Worm (Caenorhabditis elegans): ENCODE measurements around the gene F01D5.7.

F01D5.7 gene

ce11 chrII:14051474-14051934 lies 43.0 kb downstream of the F01D5.7 start:
- no peak for TF ChIP-seq nhr-12 (tag; optimal IDR thresholded peaks at IDR 0.05)
- no peak for TF ChIP-seq lin-32 (GFP tag; optimal IDR thresholded peaks at IDR 0.05)
- TF ChIP-seq mls-2 (tag; optimal IDR thresholded peaks at IDR 0.05), result no peak
- TF ChIP-seq nhr-76 (tag; optimal IDR thresholded peaks at IDR 0.05), result no peak
- no peak for TF ChIP-seq tbx-8 (GFP tag; optimal IDR thresholded peaks at IDR 0.05)
- TF ChIP-seq nhr-237 (tag; optimal IDR thresholded peaks at IDR 0.05), result no peak
- no peak for TF ChIP-seq sem-2 (GFP tag; optimal IDR thresholded peaks at IDR 0.05)
- no peak for TF ChIP-seq blmp-1 (tag; optimal IDR thresholded peaks at IDR 0.05)
- TF ChIP-seq sptf-1 (tag; optimal IDR thresholded peaks at IDR 0.05), result no peak
- TF ChIP-seq M03D4.4 (tag; optimal IDR thresholded peaks at IDR 0.05), result no peak
- TF ChIP-seq nhr-2 (tag; optimal IDR thresholded peaks at IDR 0.05), result no peak
- TF ChIP-seq unc-120 (tag; optimal IDR thresholded peaks at IDR 0.05; ENCODE audit: poor library complexity, severe bottlenecking), result no peak
- TF ChIP-seq lin-13 (tag; optimal IDR thresholded peaks at IDR 0.05), result no peak
- no peak for TF ChIP-seq elt-3 (tag; optimal IDR thresholded peaks at IDR 0.05)
- no peak for TF ChIP-seq drap-1 (GFP tag; optimal IDR thresholded peaks at IDR 0.05)
- no peak for TF ChIP-seq ceh-43 (GFP tag; optimal IDR thresholded peaks at IDR 0.05)
- TF ChIP-seq ceh-83 (GFP tag; optimal IDR thresholded peaks at IDR 0.05), result no peak
- no peak for TF ChIP-seq snpc-4 (tag; optimal IDR thresholded peaks at IDR 0.05)
- TF ChIP-seq nhr-28 (tag; optimal IDR thresholded peaks at IDR 0.05), result no peak

DNA sequence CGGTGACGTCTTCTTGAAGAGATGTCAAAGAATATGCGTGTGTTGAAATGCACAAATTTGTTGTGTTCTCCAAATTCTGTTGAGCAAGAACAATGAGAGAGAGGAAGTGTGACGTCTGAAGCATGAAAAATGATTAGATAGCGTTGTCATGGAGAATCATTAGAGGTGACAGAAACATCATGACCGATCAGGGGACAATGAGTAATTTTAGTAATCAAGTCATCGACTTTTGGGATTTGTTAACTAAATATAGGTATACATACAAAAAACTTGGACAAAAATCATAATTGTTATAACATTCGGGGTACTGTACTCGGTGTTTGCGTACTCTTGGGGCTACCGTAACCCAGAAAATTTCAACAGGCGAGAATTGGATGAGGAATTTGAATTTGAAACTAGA lies 43.7 kb downstream of the F01D5.7 start, which contains the start of gene daf-5:
Gene daf-5, minus strand, starts transcription at position 101 of the 400 bp plus-strand sequence.
- TF ChIP-seq ceh-39 (tag; optimal IDR thresholded peaks at IDR 0.05) (no peak), ham-2 (GFP tag; optimal IDR thresholded peaks at IDR 0.05) (no peak), nhr-237 (tag; optimal IDR thresholded peaks at IDR 0.05) (no peak), unc-120 (tag; optimal IDR thresholded peaks at IDR 0.05; ENCODE audit: poor library complexity, severe bottlenecking) (no peak), elt-3 (tag; optimal IDR thresholded peaks at IDR 0.05) (no peak), pha-4 (tag; optimal IDR thresholded peaks at IDR 0.05) (no peak), lsy-2 (tag; optimal IDR thresholded peaks at IDR 0.05) (no peak), unc-62 (GFP tag; optimal IDR thresholded peaks at IDR 0.05) (no peak), mab-5 (tag; optimal IDR thresholded peaks at IDR 0.05) (no peak)

ce11 chrII:14053141-14053540 lies 44.7 kb downstream of the F01D5.7 start:
- TF ChIP-seq ham-2 (GFP tag; optimal IDR thresholded peaks at IDR 0.05) (no peak), M03D4.4 (tag; optimal IDR thresholded peaks at IDR 0.05) (no peak), ztf-11 (tag; optimal IDR thresholded peaks at IDR 0.05) (no peak), nhr-28 (tag; optimal IDR thresholded peaks at IDR 0.05) (no peak), hlh-1 (tag; optimal IDR thresholded peaks at IDR 0.05) (no peak), bed-3 (GFP tag; optimal IDR thresholded peaks at IDR 0.05) (no peak), lsy-2 (tag; optimal IDR thresholded peaks at IDR 0.05) (no peak)

- TF ChIP-seq unc-120 (tag; optimal IDR thresholded peaks at IDR 0.05; ENCODE audit: poor library complexity, severe bottlenecking), result no peak
- no peak for TF ChIP-seq lin-13 (tag; optimal IDR thresholded peaks at IDR 0.05)
- no peak for TF ChIP-seq elt-3 (tag; optimal IDR thresholded peaks at IDR 0.05)
- TF ChIP-seq hlh-1 (tag; optimal IDR thresholded peaks at IDR 0.05), result no peak
- TF ChIP-seq nhr-12 (tag; optimal IDR thresholded peaks at IDR 0.05), result no peak
- no peak for TF ChIP-seq drap-1 (GFP tag; optimal IDR thresholded peaks at IDR 0.05)
- TF ChIP-seq snpc-4 (tag; optimal IDR thresholded peaks at IDR 0.05), result no peak
- no peak for TF ChIP-seq nhr-28 (tag; optimal IDR thresholded peaks at IDR 0.05)
- no peak for TF ChIP-seq M03D4.4 (tag; optimal IDR thresholded peaks at IDR 0.05)
- TF ChIP-seq bed-3 (GFP tag; optimal IDR thresholded peaks at IDR 0.05), result no peak
- TF ChIP-seq ceh-39 (tag; optimal IDR thresholded peaks at IDR 0.05), result no peak
- no peak for TF ChIP-seq tbx-8 (GFP tag; optimal IDR thresholded peaks at IDR 0.05)
- no peak for TF ChIP-seq ces-1 (GFP tag; optimal IDR thresholded peaks at IDR 0.05)
- no peak for TF ChIP-seq mab-5 (tag; optimal IDR thresholded peaks at IDR 0.05)
- no peak for TF ChIP-seq cnd-1 (tag; optimal IDR thresholded peaks at IDR 0.05)
- TF ChIP-seq unc-39 (tag; optimal IDR thresholded peaks at IDR 0.05), result no peak
- TF ChIP-seq mls-2 (tag; optimal IDR thresholded peaks at IDR 0.05), result no peak
- TF ChIP-seq sptf-1 (tag; optimal IDR thresholded peaks at IDR 0.05), result no peak
- no peak for TF ChIP-seq nhr-2 (tag; optimal IDR thresholded peaks at IDR 0.05)
- no peak for TF ChIP-seq unc-62 (GFP tag; optimal IDR thresholded peaks at IDR 0.05)
Measured at ce11 chrII:14055717-14056116, 47.3 kb downstream of the F01D5.7 start.

DNA sequence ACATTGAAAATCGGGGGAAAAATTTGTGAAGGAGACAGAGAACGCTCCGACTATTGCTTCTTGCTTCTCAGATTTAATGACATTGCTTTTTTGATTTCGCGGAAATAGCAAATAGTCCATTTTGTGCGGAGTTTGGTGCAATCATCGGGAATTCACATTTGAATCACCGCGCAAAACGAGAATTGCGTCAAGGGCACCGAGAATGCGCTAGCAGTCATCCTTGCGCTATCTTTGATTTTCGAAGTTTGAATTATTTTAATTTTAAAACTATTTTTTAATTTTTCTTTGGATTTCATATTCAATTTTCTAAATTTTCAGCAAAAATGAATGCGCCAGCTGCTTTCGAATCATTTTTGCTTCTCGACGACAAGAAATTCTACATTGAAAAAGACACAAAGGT lies 51.3 kb downstream of the F01D5.7 start, which contains the start of gene rpb-11:
Gene rpb-11, plus strand, starts transcription at position 319 of the 400 bp plus-strand sequence.
- TF ChIP-seq sptf-1 (tag; optimal IDR thresholded peaks at IDR 0.05), result peak; percentile 80
- no peak for TF ChIP-seq nhr-12 (tag; optimal IDR thresholded peaks at IDR 0.05)
- peak; percentile 87 for TF ChIP-seq pha-4 (tag; optimal IDR thresholded peaks at IDR 0.05)
- TF ChIP-seq mep-1 (tag; optimal IDR thresholded peaks at IDR 0.05), result peak; percentile 95
- TF ChIP-seq blmp-1 (tag; optimal IDR thresholded peaks at IDR 0.05), result no peak
- peak; percentile 66 for TF ChIP-seq ceh-43 (GFP tag; optimal IDR thresholded peaks at IDR 0.05)
- peak; percentile 65 for TF ChIP-seq drap-1 (GFP tag; optimal IDR thresholded peaks at IDR 0.05)
- TF ChIP-seq lin-13 (tag; optimal IDR thresholded peaks at IDR 0.05), result peak; percentile 97
- TF ChIP-seq bed-3 (GFP tag; optimal IDR thresholded peaks at IDR 0.05), result peak; percentile 37
- peak; percentile 33 for TF ChIP-seq ceh-39 (tag; optimal IDR thresholded peaks at IDR 0.05)
- peak; percentile 78 for TF ChIP-seq mls-2 (tag; optimal IDR thresholded peaks at IDR 0.05)
- TF ChIP-seq ham-2 (GFP tag; optimal IDR thresholded peaks at IDR 0.05), result no peak
- TF ChIP-seq snpc-4 (tag; optimal IDR thresholded peaks at IDR 0.05), result no peak
- no peak for TF ChIP-seq nhr-28 (tag; optimal IDR thresholded peaks at IDR 0.05)
- peak; percentile 81 for TF ChIP-seq nhr-237 (tag; optimal IDR thresholded peaks at IDR 0.05)
- TF ChIP-seq hlh-1 (tag; optimal IDR thresholded peaks at IDR 0.05), result peak; percentile 42
- peak; percentile 45 for TF ChIP-seq unc-120 (tag; optimal IDR thresholded peaks at IDR 0.05; ENCODE audit: poor library complexity, severe bottlenecking)
- peak; percentile 83 for TF ChIP-seq lsy-2 (tag; optimal IDR thresholded peaks at IDR 0.05)
- peak; percentile 22 for TF ChIP-seq ztf-11 (tag; optimal IDR thresholded peaks at IDR 0.05)
- TF ChIP-seq elt-1 (tag; optimal IDR thresholded peaks at IDR 0.05; ENCODE audit: borderline replicate concordance, insufficient read depth), result peak; percentile 53
- TF ChIP-seq lin-32 (GFP tag; optimal IDR thresholded peaks at IDR 0.05), result peak; percentile 34
- TF ChIP-seq cnd-1 (tag; optimal IDR thresholded peaks at IDR 0.05), result peak; percentile 45
- TF ChIP-seq M03D4.4 (tag; optimal IDR thresholded peaks at IDR 0.05), result peak; percentile 79
- TF ChIP-seq nhr-2 (tag; optimal IDR thresholded peaks at IDR 0.05), result peak; percentile 19
- no peak for TF ChIP-seq tbx-8 (GFP tag; optimal IDR thresholded peaks at IDR 0.05)
- TF ChIP-seq ces-1 (GFP tag; optimal IDR thresholded peaks at IDR 0.05), result peak; percentile 59
- peak; percentile 7 for TF ChIP-seq unc-62 (GFP tag; optimal IDR thresholded peaks at IDR 0.05)
- no peak for TF ChIP-seq mab-5 (tag; optimal IDR thresholded peaks at IDR 0.05)

Data from whole organism, mixed stage, embryonic.